Worm (Caenorhabditis elegans) whole organism, late embryonic: ENCODE results near the gene str-231.

Source experiments
- F13H6.1 ChIP-seq: sonication (generic microtip); optimal IDR thresholded peaks from 2 replicates; lab custom pipeline; 2016; ENCODE audit warnings: missing genetic modification characterization, missing compliant biosample characterization
- unc-86 ChIP-seq: sonication (generic microtip); optimal IDR thresholded peaks from 2 replicates; lab custom pipeline; 2016; ENCODE audit warnings: missing genetic modification characterization, missing compliant biosample characterization

ce11 chrV:16047052-16047451 is 39.6 kb upstream of the str-231 start:
- no peak for TF ChIP-seq unc-86 (tag; lab: Kevin White, UChicago)
- TF ChIP-seq F13H6.1 (tag; lab: Kevin White, UChicago), result no peak
